Worm (Caenorhabditis elegans) whole organism, young adult: ENCODE measurements around the gene tag-180.

Experiments
- B0019.2 ChIP-seq: fragments of 200-800 bp; sonication (Bioruptor generic); conservative IDR thresholded peaks from 2 replicates; pipeline ENCODE4 v1.3.6; 2022; ENCODE audit warnings: missing genetic modification reagents, missing genetic modification characterization, missing compliant biosample characterization
- B0035.1 ChIP-seq: sonication (generic microtip); optimal IDR thresholded peaks from 2 replicates; lab custom pipeline; 2016; ENCODE audit warnings: missing genetic modification characterization, mild to moderate bottlenecking, missing compliant biosample characterization, missing genotype, missing genetic modification reagents
- B0261.1 ChIP-seq: sonication (generic microtip); optimal IDR thresholded peaks from 2 replicates; lab custom pipeline; 2016; ENCODE audit warnings: mild to moderate bottlenecking, missing genetic modification characterization, moderate library complexity, missing compliant biosample characterization
- B0336.3 ChIP-seq: fragments of 200-800 bp; sonication (Bioruptor generic); IDR thresholded peaks from 2 replicates; pipeline ENCODE4 v1.3.6; 2022; ENCODE audit warnings: missing genetic modification characterization, missing compliant biosample characterization
- C17E4.6 ChIP-seq: fragments of 200-800 bp; sonication (Bioruptor generic); IDR thresholded peaks from 2 replicates; pipeline ENCODE4 v1.3.6; 2022; ENCODE audit warnings: missing genetic modification reagents, missing genetic modification characterization, missing compliant biosample characterization
- F10E7.11 ChIP-seq: sonication (generic microtip); optimal IDR thresholded peaks from 2 replicates; lab custom pipeline; 2017; ENCODE audit warnings: mild to moderate bottlenecking, missing genetic modification characterization, moderate library complexity, missing compliant biosample characterization
- F22D6.2 ChIP-seq: sonication (generic microtip); optimal IDR thresholded peaks from 2 replicates; lab custom pipeline; 2016; ENCODE audit warnings: mild to moderate bottlenecking, missing genetic modification characterization, missing compliant biosample characterization
- F23B12.7 ChIP-seq: sonication (generic microtip); optimal IDR thresholded peaks from 2 replicates; lab custom pipeline; 2017; ENCODE audit warnings: missing genetic modification characterization, mild to moderate bottlenecking, missing compliant biosample characterization, antibody characterized with exemption, moderate library complexity; ENCODE audit not compliant: insufficient read depth
- F33H1.4 ChIP-seq: fragments of 200-800 bp; sonication (Bioruptor generic); IDR thresholded peaks from 2 replicates; pipeline ENCODE4 v1.3.6; 2022; ENCODE audit warnings: missing genetic modification reagents, missing genetic modification characterization, missing compliant biosample characterization
- F39B2.1 ChIP-seq: fragments of 200-800 bp; sonication (Bioruptor generic); IDR thresholded peaks from 2 replicates; pipeline ENCODE4 v1.3.6; 2022; ENCODE audit warnings: missing genetic modification reagents, missing genetic modification characterization, missing compliant biosample characterization
- F49E8.2 ChIP-seq: sonication (generic microtip); optimal IDR thresholded peaks from 3 replicates; lab custom pipeline; 2017; ENCODE audit warnings: missing genetic modification characterization, mild to moderate bottlenecking, missing compliant biosample characterization, antibody characterized with exemption, moderate library complexity; ENCODE audit not compliant: insufficient read depth
- Y53F4B.3 ChIP-seq: fragments of 200-800 bp; sonication (Bioruptor generic); IDR thresholded peaks from 2 replicates; pipeline ENCODE4 v1.3.6; 2022; ENCODE audit warnings: missing genetic modification reagents, missing genetic modification characterization, missing compliant biosample characterization
- Y53G8AR.9 ChIP-seq: fragments of 200-800 bp; sonication (Bioruptor generic); conservative IDR thresholded peaks from 2 replicates; pipeline ENCODE4 v1.3.6; 2022; ENCODE audit warnings: missing genetic modification reagents, missing genetic modification characterization, missing compliant biosample characterization
- ZK185.1 ChIP-seq: sonication (generic microtip); optimal IDR thresholded peaks from 2 replicates; lab custom pipeline; 2016; ENCODE audit warnings: mild to moderate bottlenecking, missing genetic modification characterization, missing compliant biosample characterization; ENCODE audit not compliant: poor library complexity, severe bottlenecking
- ama-1 ChIP-seq, 3 experiments: fragments of 150-350 bp in 1 of 3; sonication (generic microtip) in 2 of 3; optimal IDR thresholded peaks; 2 replicates each; lab custom pipeline; 2014 to 2018; ENCODE audit warnings: missing biosample characterization in 2 of 3, missing genetic modification characterization in 2 of 3, missing genetic modification reagents in 2 of 3
- attf-5 ChIP-seq: fragments of 200-800 bp; sonication (Bioruptor generic); optimal IDR thresholded peaks from 2 replicates; lab custom pipeline; 2018; ENCODE audit warnings: mild to moderate bottlenecking, missing genetic modification characterization, missing compliant biosample characterization
- cebp-2 ChIP-seq: fragments of 200-800 bp; sonication (Bioruptor generic); IDR thresholded peaks from 2 replicates; pipeline ENCODE4 v1.3.6; 2022; ENCODE audit warnings: missing genetic modification characterization, missing compliant biosample characterization
- ceh-100 ChIP-seq: fragments of 200-800 bp; sonication (Bioruptor generic); IDR thresholded peaks from 2 replicates; pipeline ENCODE4 v1.3.6; 2022; ENCODE audit warnings: missing genetic modification reagents, missing genetic modification characterization, missing compliant biosample characterization
- ceh-91 ChIP-seq: fragments of 200-800 bp; sonication (Bioruptor generic); IDR thresholded peaks from 2 replicates; pipeline ENCODE4 v1.3.6; 2022; ENCODE audit warnings: missing genetic modification reagents, missing genetic modification characterization, missing compliant biosample characterization
- egrh-3 ChIP-seq: fragments of 200-800 bp; sonication (Bioruptor generic); IDR thresholded peaks from 2 replicates; pipeline ENCODE4 v1.3.6; 2022; ENCODE audit warnings: missing genetic modification reagents, missing genetic modification characterization, missing compliant biosample characterization
- ekl-4 ChIP-seq: fragments of 200-800 bp; sonication (Bioruptor generic); IDR thresholded peaks from 2 replicates; pipeline ENCODE4 v1.3.6; 2022; ENCODE audit warnings: missing genetic modification reagents, missing genetic modification characterization, missing compliant biosample characterization
- ets-4 ChIP-seq: fragments of 200-800 bp; sonication (Bioruptor generic); optimal IDR thresholded peaks from 2 replicates; lab custom pipeline; 2018; ENCODE audit warnings: mild to moderate bottlenecking, missing genetic modification characterization, missing compliant biosample characterization
- gei-17 ChIP-seq: fragments of 200-800 bp; sonication (Bioruptor generic); optimal IDR thresholded peaks from 2 replicates; lab custom pipeline; 2018; ENCODE audit warnings: mild to moderate bottlenecking, missing genetic modification characterization, missing compliant biosample characterization
- hlh-26 ChIP-seq: fragments of 200-800 bp; sonication (Bioruptor generic); conservative IDR thresholded peaks from 2 replicates; pipeline ENCODE4 v1.3.6; 2022; ENCODE audit warnings: missing genetic modification reagents, missing genetic modification characterization, missing compliant biosample characterization
- hrde-1 ChIP-seq: sonication (generic microtip); optimal IDR thresholded peaks from 2 replicates; lab custom pipeline; 2016; ENCODE audit warnings: missing genetic modification characterization, mild to moderate bottlenecking, missing compliant biosample characterization, moderate library complexity, missing genotype, missing genetic modification reagents, borderline replicate concordance
- hsf-1 ChIP-seq: fragments of 200-800 bp; sonication (Bioruptor generic); IDR thresholded peaks from 2 replicates; pipeline ENCODE4 v1.3.6; 2022; ENCODE audit warnings: missing genetic modification reagents, missing genetic modification characterization, missing compliant biosample characterization
- lag-1 ChIP-seq: fragments of 200-800 bp; sonication (Bioruptor generic); IDR thresholded peaks from 2 replicates; pipeline ENCODE4 v1.3.6; 2022; ENCODE audit warnings: missing genetic modification reagents, missing genetic modification characterization, missing compliant biosample characterization
- mel-28 ChIP-seq: sonication (generic microtip); optimal IDR thresholded peaks from 2 replicates; lab custom pipeline; 2016; ENCODE audit warnings: borderline replicate concordance, mild to moderate bottlenecking, missing genetic modification characterization, missing compliant biosample characterization
- mes-4 ChIP-seq: sonication (generic microtip); optimal IDR thresholded peaks from 2 replicates; lab custom pipeline; 2016; ENCODE audit warnings: missing genotype, missing genetic modification characterization, missing compliant biosample characterization
- nfya-2 ChIP-seq: fragments of 200-800 bp; sonication (Bioruptor generic); IDR thresholded peaks from 2 replicates; pipeline ENCODE4 v1.3.6; 2022; ENCODE audit warnings: missing genetic modification reagents, missing genetic modification characterization, missing compliant biosample characterization
- nhr-179 ChIP-seq: sonication (generic microtip); optimal IDR thresholded peaks from 2 replicates; lab custom pipeline; 2016; ENCODE audit warnings: mild to moderate bottlenecking, missing genetic modification characterization, missing compliant biosample characterization
- pha-4 ChIP-seq: fragments of 150-350 bp; sonication (generic microtip); optimal IDR thresholded peaks from 2 replicates; lab custom pipeline; 2014; ENCODE audit warnings: missing biosample characterization, missing genetic modification reagents, missing genetic modification characterization
- repo-1 ChIP-seq: sonication (generic microtip); optimal IDR thresholded peaks from 2 replicates; lab custom pipeline; 2017; ENCODE audit warnings: mild to moderate bottlenecking, missing genetic modification characterization, missing compliant biosample characterization
- snpc-1.3 ChIP-seq: sonication (generic microtip); optimal IDR thresholded peaks from 2 replicates; lab custom pipeline; 2017; ENCODE audit warnings: missing genetic modification characterization, mild to moderate bottlenecking, missing compliant biosample characterization, antibody characterized with exemption, moderate library complexity, missing genotype, missing genetic modification reagents; ENCODE audit not compliant: insufficient read depth
- snpc-3.4 ChIP-seq: sonication (generic microtip); optimal IDR thresholded peaks from 2 replicates; lab custom pipeline; 2017; ENCODE audit warnings: missing genetic modification characterization, mild to moderate bottlenecking, missing compliant biosample characterization, antibody characterized with exemption, moderate library complexity, missing genotype, missing genetic modification reagents
- snpc-4 ChIP-seq, 5 experiments: fragments of 150-350 bp in 1 of 5; sonication (generic microtip) in 4 of 5; optimal IDR thresholded peaks; 2 replicates each; lab custom pipeline; 2014 to 2018; ENCODE audit warnings: missing genetic modification characterization in 5 of 5, missing biosample characterization in 3 of 5, antibody characterized with exemption in 2 of 5, mild to moderate bottlenecking in 2 of 5, missing compliant biosample characterization in 2 of 5, missing genotype in 2 of 5, moderate library complexity in 2 of 5, missing genetic modification reagents in 1 of 5
- tbp1 ChIP-seq: fragments of 200-800 bp; sonication (Bioruptor generic); optimal IDR thresholded peaks from 2 replicates; lab custom pipeline; 2018; ENCODE audit warnings: mild to moderate bottlenecking, missing genetic modification characterization, missing compliant biosample characterization
- tlf-1 ChIP-seq: fragments of 200-800 bp; sonication (Bioruptor generic); optimal IDR thresholded peaks from 2 replicates; lab custom pipeline; 2018; ENCODE audit warnings: mild to moderate bottlenecking, missing genetic modification characterization, missing compliant biosample characterization
- xnd-1 ChIP-seq: sonication (generic microtip); optimal IDR thresholded peaks from 2 replicates; lab custom pipeline; 2016; ENCODE audit warnings: missing genotype, missing genetic modification reagents, missing genetic modification characterization, missing compliant biosample characterization
- zim-3 ChIP-seq: sonication (generic microtip); optimal IDR thresholded peaks from 2 replicates; lab custom pipeline; 2017; ENCODE audit warnings: mild to moderate bottlenecking, missing genetic modification characterization, moderate library complexity, missing compliant biosample characterization
- ztf-22 ChIP-seq: fragments of 200-800 bp; sonication (Bioruptor generic); optimal IDR thresholded peaks from 2 replicates; lab custom pipeline; 2018; ENCODE audit warnings: mild to moderate bottlenecking, missing genetic modification characterization, moderate library complexity, missing compliant biosample characterization
- ztf-25 ChIP-seq: fragments of 200-800 bp; sonication (Bioruptor generic); IDR thresholded peaks from 2 replicates; pipeline ENCODE4 v1.3.6; 2022; ENCODE audit warnings: missing genetic modification reagents, missing genetic modification characterization, missing compliant biosample characterization
- ztf-26 ChIP-seq: sonication (generic microtip); optimal IDR thresholded peaks from 2 replicates; lab custom pipeline; 2017; ENCODE audit warnings: missing genetic modification characterization, missing compliant biosample characterization
- ztf-6 ChIP-seq: fragments of 200-800 bp; sonication (Bioruptor generic); IDR thresholded peaks from 2 replicates; pipeline ENCODE4 v1.3.6; 2022; ENCODE audit warnings: missing genetic modification reagents, missing genetic modification characterization, missing compliant biosample characterization

Gene tag-180

ce11 chrII:11345570-11346029, 16.4 kb upstream of the tag-180 start, which contains the start of gene nduf-11 (continued):
- TF ChIP-seq F23B12.7 (peak; percentile 74), repo-1 (tag; lab: Kevin White, UChicago) (peak; percentile 60), ztf-25 (GFP tag; lab: Robert Waterston, UW) (no peak), F33H1.4 (GFP tag; lab: Robert Waterston, UW) (peak; percentile 71), cebp-2 (GFP tag; lab: Robert Waterston, UW) (no peak), F39B2.1 (GFP tag; lab: Robert Waterston, UW) (no peak), Y53G8AR.9 (GFP tag; lab: Robert Waterston, UW) (peak; percentile 77), xnd-1 (peak; percentile 69), ama-1 (optimal IDR thresholded peaks at IDR 0.05; lab: Kevin White, UChicago) (peak; percentile 81), ama-1 (GFP tag; optimal IDR thresholded peaks at IDR 0.05; lab: Kevin White, UChicago) (peak in 1 of 2 experiments; percentile 19), B0035.1 (tag; lab: Kevin White, UChicago) (peak; percentile 24), Y53F4B.3 (GFP tag; lab: Robert Waterston, UW) (no peak), snpc-3.4 (tag; lab: Kevin White, UChicago) (peak; percentile 23), ets-4 (GFP tag; lab: Kevin White, UChicago) (no peak), snpc-4 (GFP tag; optimal IDR thresholded peaks at IDR 0.05; lab: Kevin White, UChicago) (no peak), snpc-4 (tag; optimal IDR thresholded peaks at IDR 0.05; lab: Kevin White, UChicago) (peak; percentile 32 to 70 (median 51)), C17E4.6 (GFP tag; lab: Robert Waterston, UW) (no peak), ztf-26 (tag; lab: Kevin White, UChicago) (peak; percentile 34), tbp1 (GFP tag; lab: Kevin White, UChicago) (peak; percentile 63), F49E8.2 (no peak), lag-1 (GFP tag; lab: Robert Waterston, UW) (no peak), ceh-91 (peak; percentile 52; the same call in 1 of the 2 replicates), ceh-100 (GFP tag; lab: Robert Waterston, UW) (peak; percentile 43; the same call in 1 of the 2 replicates), attf-5 (GFP tag; lab: Kevin White, UChicago) (peak; percentile 81), snpc-1.3 (tag; lab: Kevin White, UChicago) (no peak), pha-4 (no peak), nfya-2 (no peak), ekl-4 (GFP tag; lab: Robert Waterston, UW) (no peak), hrde-1 (tag; lab: Kevin White, UChicago) (no peak), B0336.3 (GFP tag; lab: Robert Waterston, UW) (peak; percentile 85), B0261.1 (no peak), F22D6.2 (no peak)

ce11 chrII:11344554-11344953, 15.3 kb upstream of the tag-180 start:
- TF ChIP-seq zim-3 (tag; lab: Kevin White, UChicago), result no peak
- no peak for TF ChIP-seq tlf-1 (GFP tag; lab: Kevin White, UChicago)
- TF ChIP-seq gei-17 (GFP tag; lab: Kevin White, UChicago), result no peak
- no peak for TF ChIP-seq hsf-1 (GFP tag; lab: Robert Waterston, UW)
- no peak for TF ChIP-seq C17E4.6 (GFP tag; lab: Robert Waterston, UW)
- no peak for TF ChIP-seq hlh-26 (GFP tag; lab: Robert Waterston, UW)
- TF ChIP-seq F10E7.11 (tag; lab: Kevin White, UChicago), result no peak
- no peak for TF ChIP-seq ZK185.1 (tag; lab: Kevin White, UChicago)
- no peak for TF ChIP-seq tbp1 (GFP tag; lab: Kevin White, UChicago)
- no peak for TF ChIP-seq xnd-1
- TF ChIP-seq egrh-3, result no peak
- no peak for TF ChIP-seq ztf-6 (GFP tag; lab: Robert Waterston, UW)
- TF ChIP-seq ztf-22 (GFP tag; lab: Kevin White, UChicago), result no peak
- TF ChIP-seq mel-28, result no peak
- no peak for TF ChIP-seq B0019.2
- no peak for TF ChIP-seq nhr-179 (tag; lab: Kevin White, UChicago)
- TF ChIP-seq mes-4 (tag; lab: Kevin White, UChicago), result no peak
- TF ChIP-seq, all 124 proteins: peak for 0
